Worm (Caenorhabditis elegans) whole organism, L1 larva: Measurements from ENCODE around the gene wrt-4.
A peak's percentile ranks its signal among the peaks of the same experiment; 100 is the strongest.

Source experiments
- C04F5.9 ChIP-seq: sonication (generic microtip); optimal IDR thresholded peaks from 2 replicates; lab custom pipeline; 2016; ENCODE audit warnings: missing genetic modification characterization, missing compliant biosample characterization
- C16A3.4 ChIP-seq: fragments of 150-350 bp; optimal IDR thresholded peaks from 2 replicates; lab custom pipeline; 2014; ENCODE audit warnings: missing biosample characterization, missing genetic modification characterization
- C34B4.2 ChIP-seq: sonication (generic microtip); optimal IDR thresholded peaks from 2 replicates; lab custom pipeline; 2017; ENCODE audit warnings: mild to moderate bottlenecking, missing genetic modification characterization, missing compliant biosample characterization
- F16B12.6 ChIP-seq: fragments of 150-350 bp; optimal IDR thresholded peaks from 2 replicates; lab custom pipeline; 2014; ENCODE audit warnings: missing biosample characterization, missing genetic modification characterization
- Y116A8C.19 ChIP-seq: sonication (generic microtip); optimal IDR thresholded peaks from 2 replicates; lab custom pipeline; 2016; ENCODE audit warnings: missing compliant biosample characterization, missing genetic modification characterization, borderline replicate concordance
- alr-1 ChIP-seq: fragments of 200-800 bp; sonication (Bioruptor generic); optimal IDR thresholded peaks from 2 replicates; lab custom pipeline; 2018; ENCODE audit warnings: borderline replicate concordance, mild to moderate bottlenecking, missing genetic modification characterization, missing compliant biosample characterization
- aly-2 ChIP-seq: fragments of 150-350 bp; optimal IDR thresholded peaks from 2 replicates; lab custom pipeline; 2014; ENCODE audit warnings: missing biosample characterization, missing genetic modification characterization
- ama-1 ChIP-seq: fragments of 150-350 bp; optimal IDR thresholded peaks from 2 replicates; lab custom pipeline; 2014
- blmp-1 ChIP-seq: fragments of 150-350 bp; optimal IDR thresholded peaks from 2 replicates; lab custom pipeline; 2014; ENCODE audit warnings: missing biosample characterization, missing genetic modification characterization
- ceh-63 ChIP-seq: fragments of 200-800 bp; sonication (Bioruptor generic); optimal IDR thresholded peaks from 2 replicates; lab custom pipeline; 2018; ENCODE audit warnings: mild to moderate bottlenecking, missing genetic modification characterization, missing compliant biosample characterization
- ceh-88 ChIP-seq: fragments of 200-800 bp; sonication (Bioruptor generic); IDR thresholded peaks from 2 replicates; pipeline ENCODE4 v1.3.6; 2022; ENCODE audit warnings: missing genetic modification characterization, missing compliant biosample characterization
- ces-1 ChIP-seq: fragments of 150-350 bp; optimal IDR thresholded peaks from 2 replicates; lab custom pipeline; 2014; ENCODE audit warnings: missing biosample characterization, missing genetic modification reagents, missing genetic modification characterization
- dpl-1 ChIP-seq, 3 experiments: fragments of 150-350 bp in 2 of 3; sonication (generic microtip) in 1 of 3; optimal IDR thresholded peaks; 2 replicates each; lab custom pipeline; 2014 to 2017; ENCODE audit warnings: missing biosample characterization in 3 of 3, missing genetic modification characterization in 3 of 3, missing genetic modification reagents in 3 of 3
- dsc-1 ChIP-seq: sonication (generic microtip); optimal IDR thresholded peaks from 2 replicates; lab custom pipeline; 2016; ENCODE audit warnings: mild to moderate bottlenecking, missing genetic modification characterization, missing compliant biosample characterization
- egl-13 ChIP-seq: sonication (generic microtip); optimal IDR thresholded peaks from 2 replicates; lab custom pipeline; 2016; ENCODE audit warnings: missing genotype, missing genetic modification reagents, missing genetic modification characterization, missing compliant biosample characterization
- elt-2 ChIP-seq: sonication (generic microtip); optimal IDR thresholded peaks from 2 replicates; lab custom pipeline; 2016; ENCODE audit warnings: missing genetic modification characterization, mild to moderate bottlenecking, inconsistent platforms, missing compliant biosample characterization, missing genetic modification reagents
- elt-3 ChIP-seq, 6 experiments: fragments of 150-350 bp in 1 of 6; sonication (generic microtip); optimal IDR thresholded peaks; 2 replicates each; lab custom pipeline; 2017 to 2018; ENCODE audit warnings: missing biosample characterization in 6 of 6, missing genetic modification characterization in 6 of 6, inconsistent platforms in 1 of 6
- ets-5 ChIP-seq: fragments of 200-800 bp; sonication (Bioruptor generic); IDR thresholded peaks from 2 replicates; pipeline ENCODE4 v1.3.6; 2022; ENCODE audit warnings: missing genetic modification characterization, missing compliant biosample characterization
- fos-1 ChIP-seq: fragments of 150-350 bp; optimal IDR thresholded peaks from 2 replicates; lab custom pipeline; 2014; ENCODE audit warnings: missing biosample characterization, missing genetic modification characterization
- grh-1 ChIP-seq: fragments of 200-800 bp; sonication (Bioruptor generic); IDR thresholded peaks from 2 replicates; pipeline ENCODE4 v1.3.6; 2022; ENCODE audit warnings: missing genetic modification reagents, missing genetic modification characterization, missing compliant biosample characterization
- hlh-17 ChIP-seq: fragments of 200-800 bp; sonication (Bioruptor generic); optimal IDR thresholded peaks from 2 replicates; lab custom pipeline; 2018; ENCODE audit warnings: missing genetic modification characterization, mild to moderate bottlenecking, missing compliant biosample characterization, moderate library complexity, borderline replicate concordance
- hlh-4 ChIP-seq: sonication (generic microtip); optimal IDR thresholded peaks from 2 replicates; lab custom pipeline; 2016; ENCODE audit warnings: mild to moderate bottlenecking, missing genetic modification characterization, missing compliant biosample characterization
- hpl-2 ChIP-seq: fragments of 150-350 bp; optimal IDR thresholded peaks from 2 replicates; lab custom pipeline; 2014; ENCODE audit warnings: missing biosample characterization, missing genetic modification reagents, missing genetic modification characterization
- isw-1 ChIP-seq: fragments of 200-800 bp; sonication (Bioruptor generic); IDR thresholded peaks from 2 replicates; pipeline ENCODE4 v1.3.6; 2022; ENCODE audit warnings: missing genetic modification characterization, missing compliant biosample characterization
- lin-13 ChIP-seq: fragments of 150-350 bp; optimal IDR thresholded peaks from 2 replicates; lab custom pipeline; 2014; ENCODE audit warnings: missing biosample characterization, missing genetic modification reagents, missing genetic modification characterization
- lin-14 ChIP-seq: fragments of 200-800 bp; sonication (Bioruptor generic); optimal IDR thresholded peaks from 2 replicates; lab custom pipeline; 2018; ENCODE audit warnings: mild to moderate bottlenecking, missing genetic modification characterization, moderate library complexity, missing compliant biosample characterization
- lin-15B ChIP-seq: fragments of 150-350 bp; sonication (generic microtip); optimal IDR thresholded peaks from 3 replicates; lab custom pipeline; 2014; ENCODE audit warnings: missing biosample characterization, missing genetic modification characterization
- lin-35 ChIP-seq, 2 experiments: fragments of 150-350 bp; optimal IDR thresholded peaks; 2 replicates each; lab custom pipeline; 2014; ENCODE audit warnings: missing biosample characterization in 2 of 2, missing genetic modification characterization in 2 of 2, missing genetic modification reagents in 2 of 2
- lin-39 ChIP-seq: fragments of 150-350 bp; optimal IDR thresholded peaks from 2 replicates; lab custom pipeline; 2014; ENCODE audit warnings: missing biosample characterization, missing genetic modification reagents, missing genetic modification characterization
- lsy-2 ChIP-seq, 2 experiments: fragments of 150-350 bp; optimal IDR thresholded peaks; 2 replicates each; lab custom pipeline; 2014; ENCODE audit warnings: missing biosample characterization in 2 of 2, missing genetic modification characterization in 2 of 2
- mdl-1 ChIP-seq, 2 experiments: fragments of 150-350 bp; optimal IDR thresholded peaks; 2 replicates each; lab custom pipeline; 2014 to 2017; ENCODE audit warnings: missing biosample characterization in 2 of 2, missing genetic modification characterization in 2 of 2, inconsistent platforms in 1 of 2
- mef-2 ChIP-seq: fragments of 150-350 bp; optimal IDR thresholded peaks from 2 replicates; lab custom pipeline; 2014; ENCODE audit warnings: missing biosample characterization, missing genetic modification characterization
- mep-1 ChIP-seq: fragments of 150-350 bp; optimal IDR thresholded peaks from 2 replicates; lab custom pipeline; 2014; ENCODE audit warnings: missing biosample characterization, missing genetic modification characterization
- nhr-11 ChIP-seq: fragments of 150-350 bp; optimal IDR thresholded peaks from 2 replicates; lab custom pipeline; 2014; ENCODE audit warnings: missing biosample characterization, missing genetic modification characterization
- nhr-19 ChIP-seq: fragments of 200-800 bp; sonication (Bioruptor generic); conservative IDR thresholded peaks from 2 replicates; pipeline ENCODE4 v1.3.6; 2022; ENCODE audit warnings: missing genetic modification characterization, missing compliant biosample characterization
- nhr-237 ChIP-seq: fragments of 150-350 bp; optimal IDR thresholded peaks from 2 replicates; lab custom pipeline; 2014; ENCODE audit warnings: missing biosample characterization, missing genetic modification characterization
- nhr-28 ChIP-seq: fragments of 150-350 bp; optimal IDR thresholded peaks from 2 replicates; lab custom pipeline; 2014; ENCODE audit warnings: missing biosample characterization, missing genetic modification characterization
- nhr-47 ChIP-seq: sonication (generic microtip); optimal IDR thresholded peaks from 2 replicates; lab custom pipeline; 2016; ENCODE audit warnings: mild to moderate bottlenecking, missing genetic modification characterization, moderate library complexity, missing compliant biosample characterization
- nhr-71 ChIP-seq: sonication (generic microtip); optimal IDR thresholded peaks from 2 replicates; lab custom pipeline; 2016; ENCODE audit warnings: mild to moderate bottlenecking, missing genetic modification characterization, moderate library complexity, missing compliant biosample characterization
- nhr-76 ChIP-seq: sonication (generic microtip); optimal IDR thresholded peaks from 2 replicates; lab custom pipeline; 2017; ENCODE audit warnings: missing biosample characterization, missing genetic modification characterization
- nhr-84 ChIP-seq: sonication (generic microtip); optimal IDR thresholded peaks from 2 replicates; lab custom pipeline; 2017; ENCODE audit warnings: missing biosample characterization, missing genetic modification characterization
- nhr-90 ChIP-seq: sonication (generic microtip); optimal IDR thresholded peaks from 2 replicates; lab custom pipeline; 2016; ENCODE audit warnings: mild to moderate bottlenecking, missing genetic modification characterization, missing compliant biosample characterization; ENCODE audit not compliant: poor library complexity
- rnt-1 ChIP-seq: sonication (generic microtip); optimal IDR thresholded peaks from 2 replicates; lab custom pipeline; 2016; ENCODE audit warnings: mild to moderate bottlenecking, missing genetic modification characterization, moderate library complexity, missing compliant biosample characterization
- skn-1 ChIP-seq: fragments of 150-350 bp; optimal IDR thresholded peaks from 2 replicates; lab custom pipeline; 2014; ENCODE audit warnings: missing biosample characterization, missing genetic modification characterization
- snpc-4 ChIP-seq: fragments of 150-350 bp; optimal IDR thresholded peaks from 2 replicates; lab custom pipeline; 2014; ENCODE audit warnings: missing biosample characterization, missing genetic modification characterization
- sox-4 ChIP-seq: sonication (generic microtip); optimal IDR thresholded peaks from 2 replicates; lab custom pipeline; 2016; ENCODE audit warnings: missing genetic modification characterization, missing compliant biosample characterization
- sptf-1 ChIP-seq: fragments of 150-350 bp; optimal IDR thresholded peaks from 2 replicates; lab custom pipeline; 2014; ENCODE audit warnings: missing biosample characterization, missing genetic modification characterization
- tbx-2 ChIP-seq: sonication (generic microtip); optimal IDR thresholded peaks from 2 replicates; lab custom pipeline; 2016; ENCODE audit warnings: missing genetic modification characterization, missing compliant biosample characterization
- tlp-1 ChIP-seq: fragments of 150-350 bp; optimal IDR thresholded peaks from 2 replicates; lab custom pipeline; 2014; ENCODE audit warnings: missing biosample characterization, missing genetic modification characterization
- unc-86 ChIP-seq: sonication (generic microtip); optimal IDR thresholded peaks from 2 replicates; lab custom pipeline; 2016; ENCODE audit warnings: missing genetic modification characterization, missing compliant biosample characterization
- unc-98 ChIP-seq: fragments of 200-800 bp; sonication (Bioruptor generic); IDR thresholded peaks from 2 replicates; pipeline ENCODE4 v1.3.6; 2022; ENCODE audit warnings: missing genetic modification characterization, missing compliant biosample characterization
- vab-15 ChIP-seq: sonication (generic microtip); optimal IDR thresholded peaks from 2 replicates; lab custom pipeline; 2017; ENCODE audit warnings: missing genotype, mild to moderate bottlenecking, missing genetic modification characterization, missing compliant biosample characterization
- zag-1 ChIP-seq: fragments of 150-350 bp; optimal IDR thresholded peaks from 2 replicates; lab custom pipeline; 2014; ENCODE audit warnings: missing biosample characterization, missing genetic modification characterization
- ztf-4 ChIP-seq: fragments of 150-350 bp; optimal IDR thresholded peaks from 2 replicates; lab custom pipeline; 2014; ENCODE audit warnings: missing biosample characterization, missing genetic modification characterization

Gene wrt-4

DNA sequence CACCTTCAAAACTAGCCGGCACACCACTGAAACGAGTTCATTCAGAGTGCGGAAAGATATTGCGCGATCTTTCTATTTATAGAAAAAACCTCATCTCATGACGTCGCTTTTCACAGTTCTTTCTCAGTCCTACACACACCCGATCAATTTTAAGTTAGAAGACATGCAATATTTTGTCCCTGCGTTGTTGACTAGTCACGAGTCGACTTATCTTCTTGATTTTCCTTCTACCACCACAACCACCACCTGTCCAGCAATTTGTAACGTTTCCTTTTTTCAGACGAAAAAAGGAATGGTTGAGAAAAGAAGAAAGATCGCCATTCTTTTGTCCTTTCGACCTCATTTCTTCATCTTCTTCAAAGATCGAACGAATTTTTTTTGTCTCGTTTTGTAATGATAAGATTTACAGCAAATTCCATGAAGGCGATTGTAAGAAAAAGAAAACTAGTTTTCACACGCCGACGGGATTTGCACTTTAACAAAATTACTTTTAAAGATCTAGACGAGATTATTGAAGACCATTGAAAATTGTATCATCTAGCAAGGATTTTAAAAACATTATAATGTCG lies 50.9 kb downstream of the wrt-4 start (continued):
- TF ChIP-seq unc-86 (tag; lab: Kevin White, UChicago) (no peak), ama-1 (no peak), lin-35 (GFP tag; optimal IDR thresholded peaks at IDR 0.05; lab: Kevin White, UChicago) (peak in 1 of 2 experiments; percentile 57), tbx-2 (peak; percentile 50), hlh-17 (GFP tag; lab: Kevin White, UChicago) (no peak), vab-15 (tag; lab: Kevin White, UChicago) (peak; percentile 87), lin-14 (GFP tag; lab: Kevin White, UChicago) (peak; percentile 72), skn-1 (tag; lab: Kevin White, UChicago) (no peak), lin-15B (no peak), alr-1 (tag; lab: Kevin White, UChicago) (no peak), nhr-237 (tag; lab: Kevin White, UChicago) (no peak), mef-2 (tag; lab: Kevin White, UChicago) (peak; percentile 45), ztf-4 (tag; lab: Kevin White, UChicago) (no peak), zag-1 (no peak), lin-13 (GFP tag; lab: Kevin White, UChicago) (no peak), rnt-1 (peak; percentile 23), nhr-19 (GFP tag; lab: Robert Waterston, UW) (peak; percentile 43), nhr-90 (peak; percentile 44), elt-3 (tag; optimal IDR thresholded peaks at IDR 0.05; lab: Kevin White, UChicago) (peak in 2 of 6 experiments; percentile 58 to 71), mep-1 (tag; lab: Kevin White, UChicago) (peak; percentile 17), sox-4 (no peak), egl-13 (tag; lab: Kevin White, UChicago) (no peak), elt-2 (tag; lab: Kevin White, UChicago) (no peak), ceh-88 (GFP tag; lab: Robert Waterston, UW) (no peak), ceh-63 (GFP tag; lab: Kevin White, UChicago) (no peak), dpl-1 (GFP tag; optimal IDR thresholded peaks at IDR 0.05; lab: Kevin White, UChicago) (no peak), nhr-11 (tag; lab: Kevin White, UChicago) (no peak), C04F5.9 (tag; lab: Kevin White, UChicago) (no peak), blmp-1 (tag; lab: Kevin White, UChicago) (peak; percentile 50), nhr-84 (tag; lab: Kevin White, UChicago) (no peak), nhr-76 (tag; lab: Kevin White, UChicago) (no peak), nhr-47 (tag; lab: Kevin White, UChicago) (peak; percentile 20), aly-2 (tag; lab: Kevin White, UChicago) (no peak), lsy-2 (tag; optimal IDR thresholded peaks at IDR 0.05; lab: Kevin White, UChicago) (peak; percentile 8 to 38), C16A3.4 (no peak), tlp-1 (no peak), sptf-1 (no peak), fos-1 (tag; lab: Kevin White, UChicago) (no peak), lin-39 (no peak), hlh-4 (tag; lab: Kevin White, UChicago) (no peak), ets-5 (GFP tag; lab: Robert Waterston, UW) (no peak), nhr-71 (tag; lab: Kevin White, UChicago) (peak; percentile 75), C34B4.2 (tag; lab: Kevin White, UChicago) (no peak), nhr-28 (tag; lab: Kevin White, UChicago) (no peak), snpc-4 (tag; lab: Kevin White, UChicago) (no peak), hpl-2 (no peak), dsc-1 (tag; lab: Kevin White, UChicago) (no peak), mdl-1 (tag; optimal IDR thresholded peaks at IDR 0.05; lab: Kevin White, UChicago) (peak in 1 of 2 experiments; percentile 62), grh-1 (GFP tag; lab: Robert Waterston, UW) (no peak), F16B12.6 (tag; lab: Kevin White, UChicago) (no peak), ces-1 (GFP tag; lab: Kevin White, UChicago) (no peak), Y116A8C.19 (tag; lab: Kevin White, UChicago) (no peak), unc-98 (GFP tag; lab: Robert Waterston, UW) (no peak), isw-1 (GFP tag; lab: Robert Waterston, UW) (no peak)
